Worm (Caenorhabditis elegans): ENCODE measurements around the gene nhr-76.

The nhr-76 gene

DNA sequence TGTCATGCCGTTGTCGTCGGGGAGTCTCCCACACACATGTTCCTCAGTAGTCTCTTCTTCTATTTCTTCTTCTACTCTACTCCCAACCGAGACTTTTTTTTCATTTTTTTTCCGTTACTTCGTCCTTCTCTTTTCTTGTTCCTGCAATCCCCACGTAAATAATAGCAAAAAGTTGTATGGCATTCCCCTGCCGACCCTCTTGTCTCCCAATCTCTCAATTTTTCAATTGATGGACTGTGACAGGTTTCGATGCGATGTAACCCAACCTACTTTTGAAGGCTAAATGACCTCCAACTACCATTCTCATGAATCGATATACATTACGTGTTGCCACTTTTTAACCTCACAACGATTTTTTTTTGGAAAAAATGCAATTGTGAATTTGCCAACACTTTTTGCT is 36.8 kb downstream of the nhr-76 start:
- TF ChIP-seq unc-55 (GFP tag; optimal IDR thresholded peaks at IDR 0.05) (no peak), nhr-6 (tag; optimal IDR thresholded peaks at IDR 0.05) (no peak), unc-62 (GFP tag; optimal IDR thresholded peaks at IDR 0.05) (no peak), nhr-129 (tag; optimal IDR thresholded peaks at IDR 0.05) (peak; percentile 10), nhr-12 (tag; optimal IDR thresholded peaks at IDR 0.05) (no peak), nhr-25 (tag; optimal IDR thresholded peaks at IDR 0.05) (peak; percentile 29), lsy-2 (tag; optimal IDR thresholded peaks at IDR 0.05) (peak in 1 of 2 experiments; percentile 14), gmeb-1 (tag; optimal IDR thresholded peaks at IDR 0.05) (no peak), dmd-4 (tag; optimal IDR thresholded peaks at IDR 0.05) (no peak), mbf-1 (tag; optimal IDR thresholded peaks at IDR 0.05) (no peak), sma-3 (GFP tag; optimal IDR thresholded peaks at IDR 0.05) (no peak), C34F6.9 (tag; optimal IDR thresholded peaks at IDR 0.05) (peak; percentile 29), zag-1 (tag; optimal IDR thresholded peaks at IDR 0.05) (no peak), snpc-4 (tag; optimal IDR thresholded peaks at IDR 0.05) (no peak), ceh-16 (tag; optimal IDR thresholded peaks at IDR 0.05) (no peak), ZK546.5 (tag; optimal IDR thresholded peaks at IDR 0.05) (no peak), Y55F3AM.14 (GFP tag; optimal IDR thresholded peaks at IDR 0.05) (no peak), aly-2 (tag; optimal IDR thresholded peaks at IDR 0.05) (no peak)

DNA sequence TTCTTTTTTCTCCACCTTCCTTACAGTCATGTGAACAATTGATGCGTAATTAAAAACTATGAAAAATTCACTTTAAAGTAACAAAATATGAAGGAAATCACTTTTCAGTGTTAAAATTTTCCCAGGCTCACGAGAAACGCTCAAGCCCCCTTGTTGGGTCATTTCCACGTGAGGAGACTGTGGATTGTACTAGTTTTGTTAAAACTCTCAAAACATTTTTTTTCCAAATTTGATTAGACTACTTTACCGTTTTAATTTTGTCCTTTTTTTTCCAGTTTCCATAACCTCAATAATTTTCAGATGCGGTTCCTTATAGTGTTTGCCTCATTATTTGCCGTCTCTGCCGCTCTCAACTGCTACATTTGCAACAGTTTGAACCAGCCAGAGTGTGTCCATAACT is 37.9 kb downstream of the nhr-76 start, which contains the start of gene K11H12.7:
Gene K11H12.7 (plus strand): TSS at position 301 of the 400 bp plus-strand sequence.
- TF ChIP-seq C34F6.9 (tag; optimal IDR thresholded peaks at IDR 0.05) (no peak), ama-1 (optimal IDR thresholded peaks at IDR 0.05) (no peak), aly-2 (tag; optimal IDR thresholded peaks at IDR 0.05) (no peak)

DNA sequence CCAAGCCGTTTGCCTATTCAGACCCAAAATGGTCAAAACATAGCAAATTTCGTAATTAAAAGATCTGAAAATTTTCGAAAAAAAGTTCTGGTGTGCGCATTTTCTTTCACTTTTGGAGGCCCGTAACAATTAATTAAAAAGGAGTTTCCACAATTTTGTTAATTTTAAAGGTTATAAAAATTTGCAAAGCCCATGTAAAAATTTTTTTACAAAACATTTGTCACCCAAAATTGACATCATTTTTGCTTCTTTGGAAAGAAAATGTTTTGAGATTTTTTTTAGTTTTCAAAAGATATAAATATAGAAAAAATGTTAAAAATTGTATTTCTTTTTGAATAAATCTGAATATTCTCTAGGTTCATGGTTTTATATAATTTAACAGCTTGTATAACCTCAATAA is 39.7 kb downstream of the nhr-76 start, which contains the start of gene K11H12.6:
Gene K11H12.6 (plus strand): TSS at position 301 of the 400 bp plus-strand sequence.
- no peak for TF ChIP-seq ZK546.5 (tag; optimal IDR thresholded peaks at IDR 0.05)

DNA sequence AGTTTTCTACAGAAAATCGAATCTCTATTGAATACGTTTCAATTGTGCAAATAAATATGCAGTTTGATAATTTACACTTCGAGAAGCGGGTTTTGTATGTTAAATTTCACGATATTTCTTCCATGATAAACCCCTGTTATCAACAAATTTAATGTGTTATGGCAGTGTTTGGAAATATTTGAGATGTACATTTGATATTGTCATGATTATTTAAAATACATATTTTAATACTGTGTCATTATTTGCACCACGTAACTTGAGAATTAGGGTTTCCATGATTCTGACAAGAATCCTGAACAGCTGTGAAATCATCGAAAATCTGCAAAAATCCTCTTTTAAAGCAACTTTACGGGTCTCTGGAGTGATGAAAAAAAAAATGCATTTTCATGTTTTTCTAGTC is 43.1 kb downstream of the nhr-76 start, which contains the start of gene K11H12.11:
Gene K11H12.11 (minus strand): TSS at position 101 of the 400 bp plus-strand sequence.
- TF ChIP-seq ztf-11 (tag; optimal IDR thresholded peaks at IDR 0.05) (no peak), nhr-6 (tag; optimal IDR thresholded peaks at IDR 0.05) (no peak), nhr-77 (tag; optimal IDR thresholded peaks at IDR 0.05) (no peak), fos-1 (tag; optimal IDR thresholded peaks at IDR 0.05) (peak; percentile 2), nhr-25 (tag; optimal IDR thresholded peaks at IDR 0.05) (no peak)

DNA sequence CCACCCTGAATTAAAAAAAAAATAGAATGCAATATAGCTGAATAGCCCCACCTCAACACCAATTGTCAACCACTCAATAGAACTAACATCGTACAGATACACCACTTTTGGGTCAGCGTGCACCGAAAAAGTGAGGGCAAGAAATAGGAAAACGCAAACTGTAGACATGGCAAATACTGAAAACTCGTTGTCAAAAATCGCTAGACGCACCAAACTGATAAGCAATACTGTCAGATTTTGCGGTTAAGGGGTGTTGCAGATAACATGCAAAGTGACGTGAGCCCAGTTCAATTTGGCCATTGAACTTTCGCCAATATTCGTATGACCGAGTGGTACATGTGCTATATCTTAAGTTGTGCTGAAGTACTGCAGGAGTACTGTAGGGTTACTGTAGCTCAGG is 46.0 kb downstream of the nhr-76 start, which contains the start of gene K11H12.3:
Gene K11H12.3 (minus strand): TSS at position 168 of the 400 bp plus-strand sequence.
- TF ChIP-seq ZK546.5 (tag; optimal IDR thresholded peaks at IDR 0.05) (no peak), mdl-1 (tag; optimal IDR thresholded peaks at IDR 0.05) (no peak), unc-62 (GFP tag; optimal IDR thresholded peaks at IDR 0.05) (no peak), aly-2 (tag; optimal IDR thresholded peaks at IDR 0.05) (no peak), fos-1 (tag; optimal IDR thresholded peaks at IDR 0.05) (peak; percentile 81), nhr-10 (tag; optimal IDR thresholded peaks at IDR 0.05) (no peak), unc-55 (GFP tag; optimal IDR thresholded peaks at IDR 0.05) (no peak), mbf-1 (tag; optimal IDR thresholded peaks at IDR 0.05) (no peak), lin-39 (tag; optimal IDR thresholded peaks at IDR 0.05) (no peak), sma-9 (GFP tag; optimal IDR thresholded peaks at IDR 0.05) (peak; percentile 58), sma-9 (tag; optimal IDR thresholded peaks at IDR 0.05) (no peak), nhr-25 (tag; optimal IDR thresholded peaks at IDR 0.05) (no peak), nhr-237 (tag; optimal IDR thresholded peaks at IDR 0.05) (no peak)

DNA sequence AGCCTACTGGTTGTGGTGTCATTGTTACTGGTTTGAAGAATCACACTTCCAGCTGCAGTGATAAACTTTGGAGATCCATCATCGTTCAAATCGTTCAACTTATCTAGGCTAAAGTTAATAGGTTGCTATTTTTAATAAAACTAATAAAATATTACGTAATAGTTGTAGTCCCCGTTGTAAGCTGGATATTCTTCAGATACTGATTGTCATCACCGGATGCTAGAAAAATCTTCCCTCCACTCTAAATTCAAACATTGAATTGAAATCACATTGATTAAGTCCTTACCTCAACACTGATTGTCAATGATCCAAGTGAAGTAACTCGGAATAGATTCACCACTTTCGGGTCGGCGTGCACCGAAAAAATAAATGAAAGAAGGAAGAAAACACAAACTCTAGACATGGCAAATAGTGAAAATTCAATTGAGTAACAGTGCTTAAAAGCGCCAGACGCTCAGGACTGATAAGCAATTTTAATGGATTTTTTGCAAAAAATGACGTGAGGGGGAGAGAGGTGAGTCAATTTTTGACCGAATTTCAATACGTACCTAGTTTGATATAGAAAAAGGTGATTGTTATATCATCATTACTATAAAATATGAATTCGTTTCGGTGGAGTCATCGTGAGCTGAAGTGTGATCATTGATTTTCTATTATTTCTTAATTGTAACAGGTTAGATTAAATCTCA is 48.3 kb downstream of the nhr-76 start, which contains the start of the genes K11H12.4 and K11H12.10:
Gene K11H12.4 (minus strand): TSS at position 413 of the 689 bp plus-strand sequence.
Gene K11H12.10 (plus strand): TSS at position 605 of the 689 bp plus-strand sequence.
- TF ChIP-seq ztf-1 (GFP tag; conservative IDR thresholded peaks at IDR 0.05) (no peak), nhr-23 (tag; optimal IDR thresholded peaks at IDR 0.05) (no peak), fos-1 (tag; optimal IDR thresholded peaks at IDR 0.05) (peak; percentile 81), unc-39 (tag; optimal IDR thresholded peaks at IDR 0.05) (no peak)
